Worm (Caenorhabditis elegans): ENCODE data around the gene srr-7.

The srr-7 gene

DNA sequence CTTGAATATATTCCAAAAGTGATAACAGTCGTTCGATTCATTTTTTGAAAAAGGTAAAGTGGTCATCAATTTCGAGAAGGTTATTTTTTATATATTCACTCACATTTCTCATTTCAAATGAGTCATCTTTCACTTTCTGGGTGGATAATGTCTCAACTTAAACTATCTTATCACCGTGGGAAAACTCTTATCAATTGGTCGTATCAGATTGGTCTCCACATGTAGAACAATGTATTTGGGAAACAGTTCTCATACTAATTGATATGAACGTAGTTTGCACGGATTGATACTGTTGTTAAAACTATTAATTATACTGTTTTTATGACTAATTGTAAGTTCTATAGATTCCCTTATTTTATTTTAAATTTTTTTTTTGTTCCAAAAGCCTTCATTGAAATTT is 5.8 kb downstream of the srr-7 start:
- no peak for TF ChIP-seq skn-1 (tag; optimal IDR thresholded peaks at IDR 0.05)
- TF ChIP-seq elt-3 (tag; optimal IDR thresholded peaks at IDR 0.05), result peak in 1 of 6 experiments; percentile 14
- peak; percentile 45 for TF ChIP-seq elt-2 (tag; optimal IDR thresholded peaks at IDR 0.05)
- TF ChIP-seq egl-27 (tag; optimal IDR thresholded peaks at IDR 0.05), result no peak
- no peak for TF ChIP-seq sptf-1 (tag; optimal IDR thresholded peaks at IDR 0.05)

DNA sequence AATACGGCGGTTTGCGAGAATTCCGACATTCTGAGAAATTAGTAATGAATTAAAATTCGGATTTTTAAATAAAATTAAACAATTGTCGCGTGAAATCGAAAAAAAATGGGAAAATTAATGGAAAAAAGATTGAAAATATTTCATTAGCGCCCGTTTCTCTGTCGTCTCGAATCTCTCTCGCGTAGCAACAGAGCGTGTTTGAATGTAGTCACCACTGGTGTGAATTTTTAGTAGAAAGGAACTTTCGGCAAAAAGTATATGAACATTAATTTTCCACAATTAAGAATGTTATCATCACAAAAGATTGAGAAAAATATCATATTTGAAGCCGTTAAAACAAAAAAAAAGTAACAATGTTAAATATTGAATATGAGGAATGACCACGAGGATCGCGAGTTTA is 8.7 kb downstream of the srr-7 start, which contains the start of gene aipl-1:
TSS of gene aipl-1 (minus strand) at position 30 of the 400 bp plus-strand sequence.
- TF ChIP-seq ceh-90 (tag; optimal IDR thresholded peaks at IDR 0.05) (no peak), nhr-84 (tag; optimal IDR thresholded peaks at IDR 0.05) (no peak), lsy-2 (tag; optimal IDR thresholded peaks at IDR 0.05) (peak; percentile 74 to 92), hlh-17 (GFP tag; optimal IDR thresholded peaks at IDR 0.05; ENCODE audit: borderline replicate concordance) (no peak), grh-1 (GFP tag; IDR thresholded peaks at IDR 0.05) (0 out of 2 replicates have a peak, but pooled peaks have one; percentile 11), efl-3 (GFP tag; optimal IDR thresholded peaks at IDR 0.05) (no peak), nhr-77 (tag; optimal IDR thresholded peaks at IDR 0.05) (peak; percentile 76), snpc-4 (tag; optimal IDR thresholded peaks at IDR 0.05) (peak; percentile 68), efl-1 (optimal IDR thresholded peaks at IDR 0.05) (peak; percentile 90 to 92), efl-1 (GFP tag; optimal IDR thresholded peaks at IDR 0.05 in 1 of 2) (peak; percentile 88 to 99), isw-1 (GFP tag; IDR thresholded peaks at IDR 0.05) (peak; percentile 66), sptf-1 (tag; optimal IDR thresholded peaks at IDR 0.05) (no peak), egl-13 (tag; optimal IDR thresholded peaks at IDR 0.05) (no peak), nhr-237 (tag; optimal IDR thresholded peaks at IDR 0.05) (peak; percentile 6), mef-2 (tag; optimal IDR thresholded peaks at IDR 0.05) (peak; percentile 43), dpl-1 (GFP tag; optimal IDR thresholded peaks at IDR 0.05) (peak; percentile 85 to 90 (median 87)), lin-35 (GFP tag; optimal IDR thresholded peaks at IDR 0.05) (peak; percentile 88 to 95), aly-2 (tag; optimal IDR thresholded peaks at IDR 0.05) (no peak), zag-1 (tag; optimal IDR thresholded peaks at IDR 0.05) (no peak), lir-3 (tag; optimal IDR thresholded peaks at IDR 0.05; ENCODE audit: poor library complexity) (peak; percentile 83), C04F5.9 (tag; optimal IDR thresholded peaks at IDR 0.05) (no peak), elt-2 (tag; optimal IDR thresholded peaks at IDR 0.05) (peak; percentile 21), irx-1 (tag; optimal IDR thresholded peaks at IDR 0.05) (peak; percentile 13), nhr-71 (tag; optimal IDR thresholded peaks at IDR 0.05) (peak; percentile 87), sox-4 (tag; optimal IDR thresholded peaks at IDR 0.05) (no peak), hlh-4 (tag; optimal IDR thresholded peaks at IDR 0.05) (no peak), fos-1 (tag; optimal IDR thresholded peaks at IDR 0.05) (peak; percentile 75), skn-1 (tag; optimal IDR thresholded peaks at IDR 0.05) (peak; percentile 86), blmp-1 (tag; optimal IDR thresholded peaks at IDR 0.05) (peak; percentile 95), zip-4 (GFP tag; optimal IDR thresholded peaks at IDR 0.05) (no peak), tbx-2 (tag; optimal IDR thresholded peaks at IDR 0.05) (peak; percentile 70), xbp-1 (tag; optimal IDR thresholded peaks at IDR 0.05) (peak; percentile 69), hpl-2 (GFP tag; optimal IDR thresholded peaks at IDR 0.05) (no peak), fkh-4 (tag; optimal IDR thresholded peaks at IDR 0.05; ENCODE audit: borderline replicate concordance) (no peak), ceh-88 (GFP tag; IDR thresholded peaks at IDR 0.05) (peak; percentile 14; the same call in 1 of the 2 replicates), ets-5 (GFP tag; IDR thresholded peaks at IDR 0.05) (no peak), fkh-8 (tag; optimal IDR thresholded peaks at IDR 0.05) (peak; percentile 87), unc-98 (GFP tag; IDR thresholded peaks at IDR 0.05) (no peak), ces-1 (GFP tag; optimal IDR thresholded peaks at IDR 0.05) (no peak), dsc-1 (tag; optimal IDR thresholded peaks at IDR 0.05) (peak; percentile 36), nhr-90 (tag; optimal IDR thresholded peaks at IDR 0.05; ENCODE audit: poor library complexity) (peak; percentile 56), nhr-76 (tag; optimal IDR thresholded peaks at IDR 0.05) (no peak), nhr-28 (tag; optimal IDR thresholded peaks at IDR 0.05) (no peak), pax-3 (tag; optimal IDR thresholded peaks at IDR 0.05) (peak; percentile 89), vab-15 (tag; optimal IDR thresholded peaks at IDR 0.05) (peak; percentile 78), ceh-82 (tag; optimal IDR thresholded peaks at IDR 0.05) (peak; percentile 79 to 92 (median 87)), ama-1 (optimal IDR thresholded peaks at IDR 0.05) (peak; percentile 26), jun-1 (tag; optimal IDR thresholded peaks at IDR 0.05) (peak; percentile 41), unc-62 (GFP tag; optimal IDR thresholded peaks at IDR 0.05) (no peak)
